Fruit fly (Drosophila melanogaster) whole organism, prepupa: ENCODE data around the gene Grp170.

ENCODE experiments used
- CG11762 ChIP-seq: fragments of 200-800 bp; sonication (Bioruptor generic); optimal IDR thresholded peaks from 3 replicates; lab custom pipeline; 2016; ENCODE audit warnings: missing biosample characterization, missing genetic modification characterization; ENCODE audit not compliant: insufficient read depth
- CG31627 ChIP-seq: fragments of 200-800 bp; sonication (Bioruptor generic); optimal IDR thresholded peaks from 3 replicates; lab custom pipeline; 2016; ENCODE audit warnings: missing biosample characterization, missing genetic modification characterization
- CG34406 ChIP-seq: fragments of 200-800 bp; sonication (Bioruptor generic); optimal IDR thresholded peaks from 3 replicates; lab custom pipeline; 2016; ENCODE audit warnings: missing biosample characterization, missing genetic modification characterization
- CG4318 ChIP-seq: fragments of 200-800 bp; sonication (Bioruptor generic); optimal IDR thresholded peaks from 3 replicates; lab custom pipeline; 2017; ENCODE audit warnings: missing biosample characterization, mild to moderate bottlenecking, missing genetic modification characterization
- CG6792 ChIP-seq: fragments of 200-800 bp; sonication (Bioruptor generic); optimal IDR thresholded peaks from 3 replicates; lab custom pipeline; 2016; ENCODE audit warnings: missing biosample characterization, missing genetic modification characterization
- CG6808 ChIP-seq: fragments of 200-800 bp; sonication (Bioruptor generic); optimal IDR thresholded peaks from 3 replicates; lab custom pipeline; 2017; ENCODE audit warnings: missing biosample characterization, missing genetic modification characterization, mild to moderate bottlenecking, moderate library complexity, missing genetic modification reagents
- CG7368 ChIP-seq: fragments of 200-800 bp; sonication (Bioruptor generic); optimal IDR thresholded peaks from 3 replicates; lab custom pipeline; 2016; ENCODE audit warnings: missing biosample characterization, missing genetic modification characterization
- CG8119 ChIP-seq: fragments of 200-800 bp; sonication (Bioruptor generic); IDR thresholded peaks from 3 replicates; pipeline ENCODE4 v1.3.6; 2022; ENCODE audit warnings: missing biosample characterization, missing genetic modification characterization
- Hr38 ChIP-seq: sonication (Bioruptor generic); optimal IDR thresholded peaks from 2 replicates; lab custom pipeline; 2016; ENCODE audit warnings: missing biosample characterization, missing genetic modification characterization
- Met ChIP-seq: fragments of 200-800 bp; sonication (Bioruptor generic); optimal IDR thresholded peaks from 3 replicates; lab custom pipeline; 2016; ENCODE audit warnings: missing biosample characterization, missing genetic modification characterization
- eg ChIP-seq: fragments of 200-800 bp; sonication (Bioruptor generic); IDR thresholded peaks from 3 replicates; pipeline ENCODE4 v1.3.6; 2022; ENCODE audit warnings: missing biosample characterization, missing genetic modification characterization
- esn ChIP-seq: fragments of 200-800 bp; sonication (Bioruptor generic); optimal IDR thresholded peaks from 2 replicates; lab custom pipeline; 2016; ENCODE audit warnings: missing biosample characterization, mild to moderate bottlenecking, missing genetic modification characterization, moderate library complexity
- fd59A ChIP-seq: fragments of 200-800 bp; sonication (Bioruptor generic); optimal IDR thresholded peaks from 2 replicates; lab custom pipeline; 2017; ENCODE audit warnings: missing biosample characterization, mild to moderate bottlenecking, missing genetic modification characterization, missing genetic modification reagents
- spab ChIP-seq: fragments of 200-800 bp; sonication (Bioruptor generic); optimal IDR thresholded peaks from 2 replicates; lab custom pipeline; 2017; ENCODE audit warnings: missing biosample characterization, mild to moderate bottlenecking, missing genetic modification characterization, missing genetic modification reagents

- TF ChIP-seq CG4318 (no peak), CG6808 (GFP tag; lab: Kevin White, UChicago) (peak; percentile 13), CG31627 (GFP tag; lab: Kevin White, UChicago) (no peak), CG7368 (GFP tag; lab: Kevin White, UChicago) (no peak), eg (GFP tag; lab: Robert Waterston, UW) (no peak), CG34406 (GFP tag; lab: Kevin White, UChicago) (no peak), Met (no peak), CG11762 (GFP tag; lab: Kevin White, UChicago) (no peak), CG6792 (no peak), spab (GFP tag; lab: Kevin White, UChicago) (no peak), fd59A (GFP tag; lab: Kevin White, UChicago) (no peak), CG8119 (GFP tag; lab: Robert Waterston, UW) (no peak), Hr38 (GFP tag; lab: Kevin White, UChicago) (no peak), esn (no peak)
These were observed at the start of gene Grp170 for dm6 chrX:2274704-2275199.
